Fruit fly (Drosophila melanogaster): ENCODE data around the gene Hinfp.
A peak's percentile ranks its signal among the peaks of the same experiment; 100 is the strongest.

Gene Hinfp

DNA sequence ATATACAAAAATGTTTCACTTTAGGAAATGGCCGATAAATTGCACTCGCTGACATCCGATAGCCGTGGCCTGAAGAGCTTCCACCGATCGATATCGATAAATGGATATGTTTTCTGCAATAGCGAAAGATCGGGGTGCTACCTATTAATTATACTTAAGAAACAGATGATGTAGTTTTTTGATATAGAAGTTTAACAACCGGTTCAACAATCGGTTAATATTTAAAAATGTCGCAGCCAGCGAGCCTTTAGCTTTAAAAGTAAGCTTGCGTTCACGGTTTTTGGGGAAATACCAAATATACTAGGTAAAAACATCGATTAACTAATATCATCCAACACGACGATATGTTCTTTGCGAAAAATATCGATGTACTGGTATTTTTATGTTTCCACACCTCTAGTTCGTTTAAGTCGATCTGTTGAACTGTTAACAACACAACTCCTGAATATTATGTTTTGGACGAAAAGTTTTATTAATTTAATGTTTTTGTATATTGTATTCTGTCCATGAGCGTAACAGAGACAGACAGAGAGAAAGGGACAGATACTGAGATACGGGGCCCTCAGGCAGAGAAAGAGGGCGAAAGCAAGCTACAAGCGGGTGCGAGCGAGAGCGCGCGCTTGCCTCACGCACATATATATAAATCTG, 10.3 kb downstream of the Hinfp start, which contains the start of gene Dredd:
TSS of gene Dredd (minus strand) at position 51 of the 648 bp plus-strand sequence.
- TF ChIP-seq brk (GFP tag; optimal IDR thresholded peaks at IDR 0.05), result no peak
- peak; percentile 6 for TF ChIP-seq Hnf4 (GFP tag; optimal IDR thresholded peaks at IDR 0.05)
- no peak for TF ChIP-seq lola (GFP tag; optimal IDR thresholded peaks at IDR 0.05)
- TF ChIP-seq GATAd (GFP tag; optimal IDR thresholded peaks at IDR 0.05), result no peak
- no peak for TF ChIP-seq h (GFP tag; optimal IDR thresholded peaks at IDR 0.05)
- no peak for TF ChIP-seq sv (GFP tag; optimal IDR thresholded peaks at IDR 0.05)
- TF ChIP-seq N (GFP tag; optimal IDR thresholded peaks at IDR 0.05), result no peak
- TF ChIP-seq Rel (GFP tag; optimal IDR thresholded peaks at IDR 0.05), result no peak
- peak; percentile 71 for TF ChIP-seq Rel (tag; optimal IDR thresholded peaks at IDR 0.05)
- no peak for TF ChIP-seq sage (GFP tag; optimal IDR thresholded peaks at IDR 0.05)
- no peak for TF ChIP-seq usp (GFP tag; optimal IDR thresholded peaks at IDR 0.05)
- no peak for TF ChIP-seq Mio (GFP tag; optimal IDR thresholded peaks at IDR 0.05)
- TF ChIP-seq Myc (optimal IDR thresholded peaks at IDR 0.05), result no peak
- no peak for TF ChIP-seq pan (optimal IDR thresholded peaks at IDR 0.05)
- TF ChIP-seq OdsH (GFP tag; optimal IDR thresholded peaks at IDR 0.05), result no peak
- TF ChIP-seq CG32264 (GFP tag; optimal IDR thresholded peaks at IDR 0.05), result no peak
- peak; percentile 13 for TF ChIP-seq Sp1 (GFP tag; optimal IDR thresholded peaks at IDR 0.05)
- TF ChIP-seq Hr83 (GFP tag; optimal IDR thresholded peaks at IDR 0.05; ENCODE audit: poor library complexity, severe bottlenecking), result no peak
- no peak for TF ChIP-seq HLH106 (tag; optimal IDR thresholded peaks at IDR 0.05)
- no peak for TF ChIP-seq CrebA (GFP tag; optimal IDR thresholded peaks at IDR 0.05; ENCODE audit: borderline replicate concordance)
- TF ChIP-seq Dif (GFP tag; optimal IDR thresholded peaks at IDR 0.05; ENCODE audit: partially characterized antibody), result no peak
- TF ChIP-seq dl (GFP tag; optimal IDR thresholded peaks at IDR 0.05; ENCODE audit: insufficient read depth in 1 of 2, partially characterized antibody in 2 of 2), result no peak
- no peak for TF ChIP-seq jim (GFP tag; optimal IDR thresholded peaks at IDR 0.05)
- TF ChIP-seq Jra (GFP tag; optimal IDR thresholded peaks at IDR 0.05), result no peak
- peak; percentile 2 for TF ChIP-seq psq (GFP tag; optimal IDR thresholded peaks at IDR 0.05)
- TF ChIP-seq Abd-B (GFP tag; optimal IDR thresholded peaks at IDR 0.05), result no peak
- no peak for TF ChIP-seq Vsx2 (GFP tag; optimal IDR thresholded peaks at IDR 0.05; ENCODE audit: partially characterized antibody)
- no peak for TF ChIP-seq woc (GFP tag; optimal IDR thresholded peaks at IDR 0.05)
- no peak for TF ChIP-seq dmrt93B (GFP tag; optimal IDR thresholded peaks at IDR 0.05)
- TF ChIP-seq fru (GFP tag; optimal IDR thresholded peaks at IDR 0.05), result peak; percentile 18
- no peak for TF ChIP-seq CG9705 (GFP tag; optimal IDR thresholded peaks at IDR 0.05)
- TF ChIP-seq Dfd (GFP tag; optimal IDR thresholded peaks at IDR 0.05), result no peak
- TF ChIP-seq dsf (GFP tag; optimal IDR thresholded peaks at IDR 0.05; ENCODE audit: borderline replicate concordance), result no peak
- no peak for TF ChIP-seq tai (GFP tag; optimal IDR thresholded peaks at IDR 0.05)
- no peak for TF ChIP-seq ey (GFP tag; optimal IDR thresholded peaks at IDR 0.05)
- no peak for TF ChIP-seq rgr (GFP tag; optimal IDR thresholded peaks at IDR 0.05)
- TF ChIP-seq foxo (GFP tag; optimal IDR thresholded peaks at IDR 0.05), result peak in 1 of 2 experiments; percentile 3
- TF ChIP-seq Hr78 (GFP tag; optimal IDR thresholded peaks at IDR 0.05), result no peak

DNA sequence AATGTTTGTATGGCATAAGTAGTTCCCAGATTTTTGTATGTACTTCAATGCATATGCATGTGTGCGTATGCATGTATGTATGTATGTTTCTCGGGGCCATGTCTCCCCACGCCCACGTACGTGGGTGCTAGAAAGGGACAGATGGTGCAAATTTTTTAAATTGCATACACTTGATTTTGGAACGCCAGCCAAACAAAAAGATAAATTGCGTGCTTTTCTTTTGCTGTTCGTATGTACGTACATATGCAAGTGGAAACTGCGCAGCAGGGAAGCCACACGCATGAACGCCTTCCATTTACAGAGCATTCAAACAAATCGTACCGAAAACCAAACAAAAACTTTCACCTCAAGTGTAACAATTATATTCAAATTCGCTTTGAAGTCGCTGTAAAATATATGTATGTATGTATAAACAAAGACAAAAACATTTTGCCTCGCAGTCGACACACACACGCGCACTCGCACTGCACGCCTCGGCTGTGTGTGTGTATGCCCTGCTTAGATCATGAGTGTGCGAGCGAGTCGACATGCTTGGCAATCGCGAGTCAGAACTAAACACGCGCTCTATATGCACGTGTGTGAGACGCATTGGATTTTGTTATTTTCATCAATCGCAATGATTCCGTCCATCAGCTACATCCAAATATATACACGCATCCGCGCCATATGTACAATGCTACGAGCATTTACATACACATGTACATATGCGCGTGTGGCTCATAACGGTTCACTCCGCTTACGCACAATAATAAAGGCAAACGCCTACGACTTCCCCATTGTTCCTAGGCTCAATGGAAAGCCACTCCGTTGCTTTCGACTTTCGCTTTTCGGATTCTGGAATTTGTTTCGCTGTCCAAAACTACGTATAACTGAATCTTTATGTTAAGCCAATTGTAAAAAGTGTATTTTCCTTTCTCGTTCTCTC, 11.5 kb downstream of the Hinfp start:
- peak; percentile 12 for TF ChIP-seq h (GFP tag; optimal IDR thresholded peaks at IDR 0.05)
- TF ChIP-seq Dif (GFP tag; optimal IDR thresholded peaks at IDR 0.05; ENCODE audit: partially characterized antibody), result peak; percentile 23
- TF ChIP-seq N (GFP tag; optimal IDR thresholded peaks at IDR 0.05), result peak; percentile 21
- TF ChIP-seq Abd-B (GFP tag; optimal IDR thresholded peaks at IDR 0.05), result no peak
- TF ChIP-seq Sp1 (GFP tag; optimal IDR thresholded peaks at IDR 0.05), result no peak
- TF ChIP-seq sv (GFP tag; optimal IDR thresholded peaks at IDR 0.05), result no peak
